Fruit fly (Drosophila melanogaster) whole organism, pupa: ENCODE measurements around the gene c11.1.

Experiments
- CG10348 ChIP-seq: fragments of 200-800 bp; sonication (Bioruptor generic); IDR thresholded peaks from 2 replicates; pipeline ENCODE4 v1.3.6; 2022; ENCODE audit warnings: missing biosample characterization, missing genetic modification characterization
- CG12605 ChIP-seq: fragments of 200-800 bp; sonication (Bioruptor generic); IDR thresholded peaks from 2 replicates; pipeline ENCODE4 v1.3.6; 2022; ENCODE audit warnings: missing biosample characterization, missing genetic modification characterization
- CG13204 ChIP-seq: fragments of 200-800 bp; sonication (Bioruptor generic); optimal IDR thresholded peaks from 2 replicates; lab custom pipeline; 2018; ENCODE audit warnings: missing biosample characterization, mild to moderate bottlenecking, missing genetic modification characterization, moderate library complexity
- CG14655 ChIP-seq: fragments of 200-800 bp; sonication (Bioruptor generic); optimal IDR thresholded peaks from 3 replicates; lab custom pipeline; 2017; ENCODE audit warnings: mild to moderate bottlenecking, missing biosample characterization, missing genetic modification reagents, missing genetic modification characterization
- CG15710 ChIP-seq: fragments of 200-800 bp; sonication (Bioruptor generic); optimal IDR thresholded peaks from 2 replicates; lab custom pipeline; 2018; ENCODE audit warnings: missing biosample characterization, mild to moderate bottlenecking, missing genetic modification characterization, moderate library complexity
- CG17806 ChIP-seq: fragments of 200-800 bp; sonication (Bioruptor generic); optimal IDR thresholded peaks from 2 replicates; lab custom pipeline; 2018; ENCODE audit warnings: missing biosample characterization, mild to moderate bottlenecking, missing genetic modification characterization, moderate library complexity
- CG32121 ChIP-seq: fragments of 200-800 bp; sonication (Bioruptor generic); IDR thresholded peaks from 2 replicates; pipeline ENCODE4 v1.3.6; 2022; ENCODE audit warnings: missing biosample characterization, missing genetic modification characterization
- CG34367 ChIP-seq: fragments of 200-800 bp; sonication (Bioruptor generic); optimal IDR thresholded peaks from 2 replicates; lab custom pipeline; 2018; ENCODE audit warnings: missing biosample characterization, mild to moderate bottlenecking, missing genetic modification characterization
- CG4496 ChIP-seq: fragments of 200-800 bp; sonication (Bioruptor generic); IDR thresholded peaks from 3 replicates; pipeline ENCODE4 v1.3.6; 2022; ENCODE audit warnings: missing biosample characterization, missing genetic modification characterization
- CG8159 ChIP-seq: fragments of 200-800 bp; sonication (Bioruptor generic); optimal IDR thresholded peaks from 3 replicates; lab custom pipeline; 2018; ENCODE audit warnings: missing biosample characterization, mild to moderate bottlenecking, missing genetic modification characterization, moderate library complexity
- CG8301 ChIP-seq: fragments of 200-800 bp; sonication (Bioruptor generic); optimal IDR thresholded peaks from 2 replicates; lab custom pipeline; 2018; ENCODE audit warnings: missing biosample characterization, mild to moderate bottlenecking, missing genetic modification characterization
- CG9948 ChIP-seq: fragments of 200-800 bp; sonication (Bioruptor generic); optimal IDR thresholded peaks from 2 replicates; lab custom pipeline; 2018; ENCODE audit warnings: missing biosample characterization, mild to moderate bottlenecking, missing genetic modification characterization, moderate library complexity
- D1 ChIP-seq: fragments of 200-800 bp; sonication (Bioruptor generic); optimal IDR thresholded peaks from 2 replicates; lab custom pipeline; 2018; ENCODE audit warnings: missing biosample characterization, mild to moderate bottlenecking, missing genetic modification characterization, moderate library complexity
- EcR ChIP-seq: fragments of 200-800 bp; sonication (Bioruptor generic); optimal IDR thresholded peaks from 3 replicates; lab custom pipeline; 2019; ENCODE audit warnings: missing biosample characterization, missing genetic modification characterization, mild to moderate bottlenecking, moderate library complexity, missing genetic modification reagents
- Ets98B ChIP-seq: fragments of 200-800 bp; sonication (Bioruptor generic); IDR thresholded peaks from 2 replicates; pipeline ENCODE4 v1.3.6; 2022; ENCODE audit warnings: missing biosample characterization, missing genetic modification characterization
- Pif1A ChIP-seq: fragments of 200-800 bp; sonication (Bioruptor generic); optimal IDR thresholded peaks from 3 replicates; lab custom pipeline; 2016; ENCODE audit warnings: missing biosample characterization, missing genetic modification characterization
- Pif1B ChIP-seq: fragments of 200-800 bp; sonication (Bioruptor generic); optimal IDR thresholded peaks from 3 replicates; lab custom pipeline; 2016; ENCODE audit warnings: missing biosample characterization, missing genetic modification characterization
- Snoo ChIP-seq: fragments of 200-800 bp; sonication (Bioruptor generic); optimal IDR thresholded peaks from 3 replicates; lab custom pipeline; 2017; ENCODE audit warnings: missing biosample characterization, mild to moderate bottlenecking, missing genetic modification characterization, inconsistent platforms
- fd96Ca ChIP-seq: fragments of 200-800 bp; sonication (Bioruptor generic); IDR thresholded peaks from 3 replicates; pipeline ENCODE4 v1.3.6; 2022; ENCODE audit warnings: missing biosample characterization, missing genetic modification characterization
- gl ChIP-seq: fragments of 200-800 bp; sonication (Bioruptor generic); optimal IDR thresholded peaks from 2 replicates; lab custom pipeline; 2018; ENCODE audit warnings: missing biosample characterization, mild to moderate bottlenecking, missing genetic modification characterization
- rn ChIP-seq: fragments of 200-800 bp; sonication (Bioruptor generic); IDR thresholded peaks from 2 replicates; pipeline ENCODE4 v1.3.6; 2022; ENCODE audit warnings: missing biosample characterization, missing genetic modification characterization

Gene c11.1

DNA sequence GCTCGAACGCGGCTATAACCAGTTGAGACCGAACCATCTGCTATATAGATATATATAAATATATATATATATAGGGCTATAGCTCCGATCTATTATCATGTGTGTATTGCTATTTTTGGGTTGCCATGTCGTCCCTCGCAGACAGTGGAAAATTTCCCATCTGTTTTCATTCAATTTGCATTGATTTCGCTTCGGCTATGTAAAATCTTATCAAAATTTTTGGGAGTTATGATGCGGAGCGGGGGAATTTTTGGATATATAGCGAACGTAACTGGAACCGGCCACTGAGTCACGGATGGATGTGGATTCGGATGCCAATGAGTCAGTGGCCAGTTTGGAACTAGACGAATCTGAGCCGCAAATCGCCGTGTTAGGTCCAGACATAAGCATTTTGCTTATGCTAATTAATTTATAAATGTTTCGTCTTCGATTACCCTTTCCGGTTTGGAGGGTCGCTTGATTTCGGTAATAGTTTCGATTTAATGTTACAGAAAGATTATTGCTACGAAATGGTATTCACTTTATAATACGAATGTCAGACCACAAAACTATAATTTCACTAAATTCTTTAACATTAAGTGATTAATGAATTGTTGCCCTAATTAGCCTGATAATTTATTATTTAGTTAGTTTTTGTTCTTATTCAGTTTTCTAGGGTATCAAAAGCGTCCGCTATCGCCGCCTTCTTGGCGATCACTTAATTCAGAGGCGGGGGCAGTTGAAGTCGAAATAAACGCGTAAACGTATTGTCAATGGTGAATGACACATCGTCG, 14.9 kb upstream of the c11.1 start:
- no peak for TF ChIP-seq Ets98B
- no peak for TF ChIP-seq fd96Ca (GFP tag; lab: Robert Waterston, UW)

DNA sequence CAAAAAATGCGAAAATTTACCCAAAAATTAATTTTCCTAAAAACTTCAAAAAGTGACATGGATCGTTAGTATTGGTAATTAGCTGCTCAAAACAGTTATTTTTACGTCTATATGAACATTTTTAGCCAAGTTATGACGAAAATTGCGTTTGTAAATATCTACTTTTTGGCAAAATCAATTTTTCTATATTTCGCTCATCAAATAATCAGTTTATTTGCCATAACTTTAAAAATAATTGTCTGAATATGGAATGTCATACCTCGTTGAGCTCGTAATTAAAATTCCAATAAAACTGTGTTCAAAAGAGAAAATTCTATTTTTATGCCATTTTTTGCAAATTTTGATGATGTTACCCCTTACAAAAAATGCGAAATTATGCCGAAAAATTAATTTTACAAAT, 13.6 kb upstream of the c11.1 start:
- TF ChIP-seq EcR (GFP tag; lab: Kevin White, UChicago) (no peak), Snoo (tag; lab: Kevin White, UChicago) (no peak), CG13204 (GFP tag; lab: Kevin White, UChicago) (no peak), fd96Ca (GFP tag; lab: Robert Waterston, UW) (no peak), Pif1B (GFP tag; lab: Kevin White, UChicago) (no peak), Pif1A (GFP tag; lab: Kevin White, UChicago) (no peak), CG34367 (tag; lab: Kevin White, UChicago) (no peak), CG8301 (tag; lab: Kevin White, UChicago) (no peak), CG4496 (GFP tag; lab: Robert Waterston, UW) (no peak), CG9948 (tag; lab: Kevin White, UChicago) (no peak), CG15710 (no peak), CG12605 (no peak), CG14655 (GFP tag; lab: Kevin White, UChicago) (no peak), gl (no peak), Ets98B (no peak), rn (GFP tag; lab: Robert Waterston, UW) (no peak), D1 (tag; lab: Kevin White, UChicago) (no peak)
- TF ChIP-seq, all 21 proteins: peak for 0

DNA sequence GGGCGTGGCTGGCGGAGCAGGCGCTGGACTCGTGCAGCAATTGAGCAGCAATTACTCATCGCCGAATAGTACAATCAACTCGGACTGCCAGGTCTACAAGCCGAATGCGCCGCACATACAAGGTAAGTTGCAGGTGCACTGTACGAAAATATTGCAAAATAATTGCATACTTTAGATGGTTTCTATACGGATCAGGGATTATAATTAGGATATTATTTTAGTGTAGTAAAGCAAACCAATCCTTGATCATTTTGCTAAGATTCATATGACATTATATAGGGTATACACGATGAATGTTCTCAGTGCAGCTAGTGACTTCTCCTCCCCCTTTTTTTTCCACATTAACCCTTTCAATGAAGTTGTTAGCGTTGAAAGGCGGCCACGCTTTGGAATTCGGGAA, 12.6 kb upstream of the c11.1 start:
- TF ChIP-seq CG8159 (tag; lab: Kevin White, UChicago) (peak; percentile 35), gl (no peak), CG14655 (GFP tag; lab: Kevin White, UChicago) (peak; percentile 4), CG15710 (peak; percentile 15), CG17806 (tag; lab: Kevin White, UChicago) (peak; percentile 6)

DNA sequence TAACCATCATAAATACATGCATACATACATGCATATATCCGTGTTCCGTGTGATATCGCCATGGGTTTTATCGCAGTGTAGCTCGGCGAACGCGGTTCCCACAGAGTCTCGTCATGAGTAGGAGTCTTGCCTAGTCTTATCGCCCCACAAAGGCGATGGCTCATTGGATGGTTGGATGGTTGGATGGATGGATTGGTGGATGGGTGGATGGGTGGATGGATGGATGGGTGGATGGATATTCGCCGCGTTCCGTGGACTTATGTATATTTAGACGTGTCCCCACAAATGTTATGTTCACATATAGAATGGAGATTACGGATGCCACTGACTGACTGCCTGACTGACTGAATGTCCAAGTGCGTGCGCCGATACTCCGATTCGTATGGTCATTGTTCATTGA, 8.4 kb upstream of the c11.1 start:
- TF ChIP-seq CG13204 (GFP tag; lab: Kevin White, UChicago) (no peak), Snoo (tag; lab: Kevin White, UChicago) (no peak), Pif1A (GFP tag; lab: Kevin White, UChicago) (no peak), Pif1B (GFP tag; lab: Kevin White, UChicago) (no peak), fd96Ca (GFP tag; lab: Robert Waterston, UW) (no peak), CG15710 (no peak), EcR (GFP tag; lab: Kevin White, UChicago) (no peak), CG17806 (tag; lab: Kevin White, UChicago) (no peak), CG14655 (GFP tag; lab: Kevin White, UChicago) (no peak), CG34367 (tag; lab: Kevin White, UChicago) (no peak), CG4496 (GFP tag; lab: Robert Waterston, UW) (no peak), CG12605 (no peak), CG8159 (tag; lab: Kevin White, UChicago) (no peak), rn (GFP tag; lab: Robert Waterston, UW) (no peak), CG9948 (tag; lab: Kevin White, UChicago) (no peak), D1 (tag; lab: Kevin White, UChicago) (no peak), CG32121 (GFP tag; lab: Robert Waterston, UW) (no peak)
- TF ChIP-seq, all 21 proteins: peak for 0

DNA sequence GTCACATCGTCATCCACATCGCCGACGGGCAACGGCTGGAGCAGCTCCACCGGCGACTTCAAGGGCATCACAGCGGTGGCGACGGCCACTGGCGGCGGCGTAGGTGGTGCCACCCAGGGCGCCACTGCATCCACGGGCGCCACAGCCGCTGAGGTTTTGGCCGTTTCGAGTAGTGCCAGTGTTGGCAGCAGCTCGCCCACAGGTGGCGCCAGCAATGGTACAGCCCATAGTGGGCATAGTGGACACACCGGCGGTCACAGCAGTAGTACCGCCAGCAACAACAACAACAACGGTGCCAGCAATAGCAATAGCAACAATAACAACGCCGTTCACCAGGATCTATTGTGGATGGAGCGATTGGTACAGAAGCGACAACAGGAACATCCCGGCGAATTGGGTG, 3.5 kb upstream of the c11.1 start:
- no peak for TF ChIP-seq CG8301 (tag; lab: Kevin White, UChicago)
- no peak for TF ChIP-seq CG14655 (GFP tag; lab: Kevin White, UChicago)
- TF ChIP-seq CG4496 (GFP tag; lab: Robert Waterston, UW) = no peak
- TF ChIP-seq Pif1A (GFP tag; lab: Kevin White, UChicago) = no peak

DNA sequence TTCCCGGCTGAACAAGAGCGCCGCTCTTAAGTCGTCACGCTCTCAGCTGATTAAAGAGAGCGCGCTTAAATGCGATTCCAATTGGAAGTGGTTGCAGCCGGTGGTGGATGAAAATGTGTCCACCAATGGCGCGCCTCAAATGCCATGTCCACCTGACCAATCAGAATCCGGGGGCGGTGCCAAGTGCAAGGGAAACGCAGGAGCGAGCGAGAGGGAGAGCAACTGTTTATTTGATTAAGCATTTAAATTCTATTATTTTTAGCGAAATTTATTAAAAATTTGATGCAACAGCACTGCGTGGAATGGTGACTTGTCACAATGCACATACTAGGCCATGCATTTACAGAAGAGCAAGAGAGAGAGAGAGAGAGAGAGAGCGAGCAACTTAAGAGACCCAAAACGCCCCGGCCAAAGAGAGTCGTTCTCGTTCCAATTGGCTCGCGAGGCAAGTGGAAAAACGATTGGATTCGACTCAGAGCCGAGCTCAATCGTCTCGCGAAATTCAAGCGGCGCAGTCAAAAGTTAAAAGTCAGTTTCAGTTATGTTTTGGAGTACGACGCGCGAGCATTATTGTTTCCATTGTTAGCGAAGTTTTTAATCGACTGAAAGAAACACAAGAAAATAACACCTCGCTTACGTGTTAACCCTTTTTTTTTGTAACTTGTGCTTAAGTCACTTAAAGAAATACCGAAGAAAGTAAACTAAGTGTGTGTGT, 1.3 kb upstream of the c11.1 start, which contains the start of gene lz:
Gene lz (plus strand): TSS at position 626 of the 715 bp plus-strand sequence.
- TF ChIP-seq CG10348 (GFP tag; lab: Robert Waterston, UW) = no peak
- TF ChIP-seq CG12605 = peak; percentile 28; the same call in 1 of the 2 replicates
- TF ChIP-seq, all 21 proteins: peak for 1
